Worm (Caenorhabditis elegans): ENCODE data around the gene rpb-6.

- TF ChIP-seq hmg-1.2 (GFP tag; IDR thresholded peaks at IDR 0.05), result peak; percentile 32; the same call in 1 of the 2 replicates
- no peak for TF ChIP-seq D2030.7 (GFP tag; IDR thresholded peaks at IDR 0.05)
- no peak for TF ChIP-seq snpc-1.3 (tag; optimal IDR thresholded peaks at IDR 0.05; ENCODE audit: insufficient read depth)
- TF ChIP-seq efl-1 (GFP tag; optimal IDR thresholded peaks at IDR 0.05), result peak; percentile 10
Measured at ce11 chrII:10607238-10607961, 28.2 kb downstream of the rpb-6 start, which contains the start of gene ccm-3.

Measured in whole organism, young adult.